Fruit fly (Drosophila melanogaster) whole organism, embryonic: ENCODE measurements around the gene Zn72D.

Experiments used
- Atf3 ChIP-seq: fragments of 200-800 bp; sonication (Bioruptor generic); optimal IDR thresholded peaks from 3 replicates; lab custom pipeline; 2016; ENCODE audit warnings: missing biosample characterization, missing genetic modification characterization
- B-H2 ChIP-seq: fragments of 200-800 bp; sonication (Bioruptor generic); optimal IDR thresholded peaks from 2 replicates; lab custom pipeline; 2018; ENCODE audit warnings: missing biosample characterization, mild to moderate bottlenecking, missing genetic modification characterization
- Blimp-1 ChIP-seq: fragments of 200-800 bp; sonication (Bioruptor generic); optimal IDR thresholded peaks from 3 replicates; lab custom pipeline; 2018; ENCODE audit warnings: missing biosample characterization, missing genetic modification characterization, mild to moderate bottlenecking, moderate library complexity, missing genetic modification reagents
- BtbVII ChIP-seq: fragments of 200-800 bp; sonication (Bioruptor generic); optimal IDR thresholded peaks from 3 replicates; lab custom pipeline; 2017; ENCODE audit warnings: missing biosample characterization, mild to moderate bottlenecking, missing genetic modification characterization
- CG12104 ChIP-seq: fragments of 200-800 bp; sonication (Bioruptor generic); optimal IDR thresholded peaks from 3 replicates; lab custom pipeline; 2016; ENCODE audit warnings: missing biosample characterization, missing genetic modification characterization
- CG12299 ChIP-seq: fragments of 200-800 bp; sonication (Bioruptor generic); optimal IDR thresholded peaks from 2 replicates; lab custom pipeline; 2018; ENCODE audit warnings: missing biosample characterization, mild to moderate bottlenecking, missing genetic modification characterization
- CG1233 ChIP-seq: fragments of 200-800 bp; sonication (Bioruptor generic); optimal IDR thresholded peaks from 4 replicates; lab custom pipeline; 2018; ENCODE audit warnings: missing biosample characterization, mild to moderate bottlenecking, missing genetic modification characterization
- CG12769 ChIP-seq: fragments of 200-800 bp; sonication (Bioruptor generic); optimal IDR thresholded peaks from 2 replicates; lab custom pipeline; 2019; ENCODE audit warnings: missing biosample characterization, mild to moderate bottlenecking, missing genetic modification characterization, moderate library complexity
- CG13287 ChIP-seq: fragments of 200-800 bp; sonication (Bioruptor generic); IDR thresholded peaks from 2 replicates; pipeline ENCODE4 v1.3.6; 2022; ENCODE audit warnings: missing biosample characterization, missing genetic modification characterization; ENCODE audit not compliant: partially characterized antibody
- CG13894 ChIP-seq: fragments of 200-800 bp; sonication (Bioruptor generic); optimal IDR thresholded peaks from 3 replicates; lab custom pipeline; 2018; ENCODE audit warnings: missing biosample characterization, mild to moderate bottlenecking, missing genetic modification characterization, moderate library complexity
- CG14667 ChIP-seq: fragments of 200-800 bp; sonication (Bioruptor generic); IDR thresholded peaks from 2 replicates; pipeline ENCODE4 v1.3.6; 2022; ENCODE audit warnings: missing biosample characterization, missing genetic modification characterization
- CG15601 ChIP-seq: fragments of 200-800 bp; sonication (Bioruptor generic); optimal IDR thresholded peaks from 3 replicates; lab custom pipeline; 2019; ENCODE audit warnings: missing biosample characterization, mild to moderate bottlenecking, missing genetic modification characterization, moderate library complexity
- CG17359 ChIP-seq: fragments of 200-800 bp; sonication (Bioruptor generic); optimal IDR thresholded peaks from 3 replicates; lab custom pipeline; 2018; ENCODE audit warnings: missing biosample characterization, mild to moderate bottlenecking, missing genetic modification characterization, moderate library complexity
- CG18011 ChIP-seq: fragments of 200-800 bp; sonication (Bioruptor generic); optimal IDR thresholded peaks from 2 replicates; lab custom pipeline; 2017; ENCODE audit warnings: missing biosample characterization, missing genetic modification characterization, mild to moderate bottlenecking, moderate library complexity, missing genotype
- CG30431 ChIP-seq: fragments of 200-800 bp; sonication (Bioruptor generic); optimal IDR thresholded peaks from 2 replicates; lab custom pipeline; 2017; ENCODE audit warnings: missing biosample characterization, missing genetic modification characterization
- CG3281 ChIP-seq: fragments of 200-800 bp; sonication (Bioruptor generic); optimal IDR thresholded peaks from 3 replicates; lab custom pipeline; 2017; ENCODE audit warnings: missing biosample characterization, mild to moderate bottlenecking, missing genetic modification characterization
- CG3847 ChIP-seq: fragments of 200-800 bp; sonication (Bioruptor generic); IDR thresholded peaks from 2 replicates; pipeline ENCODE4 v1.3.6; 2022; ENCODE audit warnings: missing biosample characterization, missing genetic modification characterization
- CG6254 ChIP-seq: fragments of 200-800 bp; sonication (Bioruptor generic); optimal IDR thresholded peaks from 3 replicates; lab custom pipeline; 2017; ENCODE audit warnings: mild to moderate bottlenecking, missing biosample characterization, missing genetic modification reagents, missing genetic modification characterization
- CG6689 ChIP-seq: fragments of 200-800 bp; sonication (Bioruptor generic); IDR thresholded peaks from 2 replicates; pipeline ENCODE4 v1.3.6; 2022; ENCODE audit warnings: missing biosample characterization, missing genetic modification characterization
- CG7271 ChIP-seq: fragments of 200-800 bp; sonication (Bioruptor generic); optimal IDR thresholded peaks from 2 replicates; lab custom pipeline; 2018; ENCODE audit warnings: missing biosample characterization, mild to moderate bottlenecking, missing genetic modification characterization, moderate library complexity
- CG7556 ChIP-seq: fragments of 200-800 bp; sonication (Bioruptor generic); optimal IDR thresholded peaks from 2 replicates; lab custom pipeline; 2017; ENCODE audit warnings: missing biosample characterization, mild to moderate bottlenecking, missing genetic modification characterization
- CG9932 ChIP-seq: fragments of 200-800 bp; sonication (Bioruptor generic); IDR thresholded peaks from 2 replicates; pipeline ENCODE4 v1.3.6; 2022; ENCODE audit warnings: missing biosample characterization, missing genetic modification characterization
- D19B ChIP-seq: fragments of 200-800 bp; sonication (Bioruptor generic); optimal IDR thresholded peaks from 2 replicates; lab custom pipeline; 2017; ENCODE audit warnings: missing biosample characterization, mild to moderate bottlenecking, missing genetic modification characterization
- Dref ChIP-seq: fragments of 200-800 bp; sonication (Bioruptor generic); IDR thresholded peaks from 2 replicates; pipeline ENCODE4 v1.3.6; 2022; ENCODE audit warnings: missing biosample characterization, missing genetic modification characterization
- Ets65A ChIP-seq: fragments of 200-800 bp; sonication (Bioruptor generic); peaks from one replicate; lab custom pipeline; 2016; ENCODE audit warnings: missing biosample characterization, missing genetic modification characterization
- H15 ChIP-seq: fragments of 200-800 bp; sonication (Bioruptor generic); IDR thresholded peaks from 3 replicates; pipeline ENCODE4 v1.3.6; 2022; ENCODE audit warnings: missing biosample characterization, missing genetic modification characterization
- Hr3 ChIP-seq: fragments of 200-800 bp; sonication (Bioruptor generic); optimal IDR thresholded peaks from 3 replicates; lab custom pipeline; 2016; ENCODE audit warnings: missing biosample characterization, missing genetic modification characterization
- Lpt ChIP-seq: fragments of >200 bp; optimal IDR thresholded peaks from 2 replicates; lab custom pipeline; 2018; ENCODE audit warnings: missing biosample characterization, missing genetic modification characterization
- Med ChIP-seq: fragments of 200-800 bp; sonication (Bioruptor generic); peaks from one replicate; lab custom pipeline; 2016; ENCODE audit warnings: missing biosample characterization, missing genetic modification characterization, mild to moderate bottlenecking, inconsistent platforms, moderate library complexity
- Pdp1 ChIP-seq, 2 experiments: fragments of 200-800 bp; sonication (Bioruptor generic); optimal IDR thresholded peaks; 3 replicates each; lab custom pipeline; 2016; ENCODE audit warnings: missing biosample characterization in 2 of 2, missing genetic modification characterization in 2 of 2, mild to moderate bottlenecking in 1 of 2, moderate library complexity in 1 of 2
- Sry-β ChIP-seq: fragments of 200-800 bp; sonication (Bioruptor generic); optimal IDR thresholded peaks from 2 replicates; lab custom pipeline; 2018; ENCODE audit warnings: missing biosample characterization, mild to moderate bottlenecking, missing genetic modification characterization, moderate library complexity
- caup ChIP-seq: fragments of 200-800 bp; sonication (Bioruptor generic); optimal IDR thresholded peaks from 3 replicates; lab custom pipeline; 2017; ENCODE audit warnings: missing biosample characterization, mild to moderate bottlenecking, missing genetic modification characterization, moderate library complexity; ENCODE audit not compliant: severe bottlenecking
- ci ChIP-seq: fragments of 200-800 bp; sonication (Bioruptor generic); IDR thresholded peaks from 3 replicates; pipeline ENCODE4 v1.3.6; 2022; ENCODE audit warnings: missing biosample characterization, missing genetic modification characterization
- cwo ChIP-seq: fragments of 200-800 bp; sonication (Bioruptor generic); optimal IDR thresholded peaks from 3 replicates; lab custom pipeline; 2017; ENCODE audit warnings: missing biosample characterization, missing genetic modification characterization, mild to moderate bottlenecking, moderate library complexity, missing genetic modification reagents
- da ChIP-seq: fragments of 200-800 bp; sonication (Bioruptor generic); optimal IDR thresholded peaks from 2 replicates; lab custom pipeline; 2016; ENCODE audit warnings: missing biosample characterization, missing genetic modification characterization
- gfzf ChIP-seq: fragments of 200-800 bp; sonication (Bioruptor generic); optimal IDR thresholded peaks from 2 replicates; lab custom pipeline; 2016; ENCODE audit warnings: missing biosample characterization, mild to moderate bottlenecking, missing genetic modification characterization, moderate library complexity
- kah ChIP-seq: fragments of 200-800 bp; sonication (Bioruptor generic); optimal IDR thresholded peaks from 2 replicates; lab custom pipeline; 2018; ENCODE audit warnings: missing biosample characterization, mild to moderate bottlenecking, missing genetic modification characterization
- mam ChIP-seq: fragments of 200-800 bp; sonication (Bioruptor generic); optimal IDR thresholded peaks from 3 replicates; lab custom pipeline; 2016; ENCODE audit warnings: missing biosample characterization, missing genetic modification characterization
- mirr ChIP-seq: fragments of 200-800 bp; sonication (Bioruptor generic); optimal IDR thresholded peaks from 3 replicates; lab custom pipeline; 2018; ENCODE audit warnings: missing biosample characterization, mild to moderate bottlenecking, missing genetic modification characterization
- org-1 ChIP-seq: fragments of 200-800 bp; sonication (Bioruptor generic); optimal IDR thresholded peaks from 2 replicates; lab custom pipeline; 2017; ENCODE audit warnings: missing biosample characterization, missing genetic modification characterization
- peb ChIP-seq: fragments of 200-800 bp; sonication (Bioruptor generic); IDR thresholded peaks from 2 replicates; pipeline ENCODE4 v1.3.6; 2022; ENCODE audit warnings: missing biosample characterization, missing genetic modification characterization
- prd ChIP-seq, 3 experiments: fragments of >200 bp in 2 of 3; fragments of 200-800 bp in 1 of 3; sonication (Bioruptor generic) in 1 of 3; optimal IDR thresholded peaks in 2 of 3; IDR thresholded peaks in 1 of 3; 2 replicates in 2 of 3; 3 replicates in 1 of 3; pipeline versions ENCODE4 v1.3.6 to Lab custom; 2017 to 2022; ENCODE audit warnings: missing biosample characterization in 1 of 3, missing genetic modification characterization in 1 of 3
- ranshi ChIP-seq: fragments of 200-800 bp; sonication (Bioruptor generic); IDR thresholded peaks from 2 replicates; pipeline ENCODE4 v1.3.6; 2022; ENCODE audit warnings: missing biosample characterization, missing genetic modification characterization
- salm ChIP-seq: fragments of 200-800 bp; sonication (Bioruptor generic); optimal IDR thresholded peaks from 2 replicates; lab custom pipeline; 2018; ENCODE audit warnings: missing biosample characterization, mild to moderate bottlenecking, missing genetic modification characterization
- sug ChIP-seq: fragments of 200-800 bp; optimal IDR thresholded peaks from 2 replicates; lab custom pipeline; 2019; ENCODE audit warnings: missing biosample characterization, mild to moderate bottlenecking, missing genetic modification characterization, moderate library complexity
- tin ChIP-seq: fragments of 200-800 bp; sonication (Bioruptor generic); optimal IDR thresholded peaks from 3 replicates; lab custom pipeline; 2016; ENCODE audit warnings: missing biosample characterization, missing genetic modification characterization
- tio ChIP-seq: fragments of 200-800 bp; sonication (Bioruptor generic); optimal IDR thresholded peaks from 2 replicates; lab custom pipeline; 2017; ENCODE audit warnings: missing biosample characterization, missing genetic modification characterization, inconsistent platforms
- vfl ChIP-seq: fragments of 200-800 bp; sonication (Bioruptor generic); optimal IDR thresholded peaks from 2 replicates; lab custom pipeline; 2016; ENCODE audit warnings: missing biosample characterization, missing genetic modification characterization

Gene Zn72D

dm6 chr3L:16150850-16151515 lies 38.6 kb upstream of the Zn72D start:
- TF ChIP-seq CG18011 (GFP tag; lab: Kevin White, UChicago) (peak; percentile 86), CG17359 (tag; lab: Kevin White, UChicago) (peak; percentile 2), Ets65A (peak; percentile 35), CG15601 (tag; lab: Kevin White, UChicago) (no peak), D19B (peak; percentile 85)

dm6 chr3L:16150161-16150538 lies 37.7 kb upstream of the Zn72D start:
- TF ChIP-seq CG6689 (no peak), CG7271 (no peak), CG13287 (no peak; the same call in 1 of the 2 replicates), CG12769 (tag; lab: Kevin White, UChicago) (peak; percentile 52), sug (tag; lab: Kevin White, UChicago) (peak; percentile 27), Sry-β (GFP tag; lab: Kevin White, UChicago) (no peak), CG1233 (GFP tag; lab: Kevin White, UChicago) (no peak), Atf3 (GFP tag; lab: Kevin White, UChicago) (no peak), ranshi (GFP tag; lab: Robert Waterston, UW) (no peak), CG18011 (GFP tag; lab: Kevin White, UChicago) (no peak), CG3847 (no peak), CG14667 (no peak), mam (GFP tag; lab: Kevin White, UChicago) (no peak), kah (GFP tag; lab: Kevin White, UChicago) (no peak), ci (GFP tag; lab: Robert Waterston, UW) (0 out of 3 replicates have a peak, but pooled peaks have one; percentile 14), Dref (GFP tag; lab: Robert Waterston, UW) (no peak), CG9932 (GFP tag; lab: Robert Waterston, UW) (no peak), da (GFP tag; lab: Kevin White, UChicago) (no peak), BtbVII (GFP tag; lab: Kevin White, UChicago) (no peak), prd (optimal IDR thresholded peaks at IDR 0.05; lab: Kevin White, UChicago) (no peak), prd (GFP tag; IDR thresholded peaks at IDR 0.05; lab: Robert Waterston, UW) (no peak), vfl (GFP tag; lab: Kevin White, UChicago) (no peak), salm (tag; lab: Kevin White, UChicago) (no peak), tin (GFP tag; lab: Kevin White, UChicago) (no peak), cwo (GFP tag; lab: Kevin White, UChicago) (no peak), peb (GFP tag; lab: Robert Waterston, UW) (no peak), CG7556 (GFP tag; lab: Kevin White, UChicago) (no peak), Pdp1 (GFP tag; optimal IDR thresholded peaks at IDR 0.05; lab: Kevin White, UChicago) (peak in 1 of 2 experiments; percentile 94), Blimp-1 (GFP tag; lab: Kevin White, UChicago) (no peak), CG12299 (no peak), gfzf (GFP tag; lab: Kevin White, UChicago) (no peak), B-H2 (GFP tag; lab: Kevin White, UChicago) (peak; percentile 20), Med (GFP tag; lab: Kevin White, UChicago) (peak; percentile 79), Hr3 (GFP tag; lab: Kevin White, UChicago) (no peak), CG30431 (GFP tag; lab: Kevin White, UChicago) (no peak), caup (peak; percentile 26), tio (no peak), org-1 (GFP tag; lab: Kevin White, UChicago) (no peak), mirr (GFP tag; lab: Kevin White, UChicago) (peak; percentile 97), Lpt (GFP tag; lab: Kevin White, UChicago) (no peak), CG6254 (GFP tag; lab: Kevin White, UChicago) (no peak), CG12104 (GFP tag; lab: Kevin White, UChicago) (no peak), CG13894 (tag; lab: Kevin White, UChicago) (peak; percentile 90), H15 (no peak), CG3281 (no peak)
